Fruit fly (Drosophila melanogaster) whole organism, embryonic: Measurements from ENCODE around the gene CG7806.

Source experiments
- CG13424 ChIP-seq: fragments of 200-800 bp; sonication (Bioruptor generic); optimal IDR thresholded peaks from 2 replicates; lab custom pipeline; 2019; ENCODE audit warnings: missing biosample characterization, mild to moderate bottlenecking, missing genetic modification characterization, moderate library complexity
- MBD-R2 ChIP-seq: fragments of 200-800 bp; sonication (Bioruptor generic); IDR thresholded peaks from 2 replicates; pipeline ENCODE4 v1.3.6; 2022; ENCODE audit warnings: missing biosample characterization, missing genetic modification characterization

- no peak for TF ChIP-seq CG13424 (tag; lab: Kevin White, UChicago)
- no peak for TF ChIP-seq MBD-R2
Measured at dm6 chr2L:8333185-8333584, 22.0 kb downstream of the CG7806 start.
